Fruit fly (Drosophila melanogaster): ENCODE results near the gene CG6686.

The CG6686 gene

dm6 chr2L:12006397-12007330 is 18.8 kb upstream of the CG6686 start (continued):
- TF ChIP-seq BtbVII (GFP tag; optimal IDR thresholded peaks at IDR 0.05) = peak; percentile 97
- TF ChIP-seq CG1832 (GFP tag; optimal IDR thresholded peaks at IDR 0.05) = peak; percentile 94
- peak; percentile 58 for TF ChIP-seq CG1603 (tag; optimal IDR thresholded peaks at IDR 0.05)
- peak; percentile 62 for TF ChIP-seq pum (GFP tag; optimal IDR thresholded peaks at IDR 0.05)
- peak; percentile 100 for TF ChIP-seq D19A (tag; optimal IDR thresholded peaks at IDR 0.05)
- TF ChIP-seq eyg (GFP tag; optimal IDR thresholded peaks at IDR 0.05) = peak; percentile 52
- TF ChIP-seq ab (GFP tag; optimal IDR thresholded peaks at IDR 0.05) = peak; percentile 66
- peak; percentile 94 for TF ChIP-seq CG8290 (GFP tag; optimal IDR thresholded peaks at IDR 0.05)
- TF ChIP-seq CG8290 (tag; optimal IDR thresholded peaks at IDR 0.05) = peak in 1 of 2 experiments; percentile 64
- peak; percentile 80 for TF ChIP-seq CG17568 (GFP tag; optimal IDR thresholded peaks at IDR 0.05)
- TF ChIP-seq cad (GFP tag; optimal IDR thresholded peaks at IDR 0.05) = no peak
- no peak for TF ChIP-seq MESR4 (GFP tag; optimal IDR thresholded peaks at IDR 0.05)
- TF ChIP-seq dpn (GFP tag; optimal IDR thresholded peaks at IDR 0.05) = peak; percentile 71 to 92
- TF ChIP-seq bcd (GFP tag; optimal IDR thresholded peaks at IDR 0.05) = peak; percentile 97
- TF ChIP-seq Dek (tag; optimal IDR thresholded peaks at IDR 0.05) = peak; percentile 95
- TF ChIP-seq CG10209 (GFP tag; optimal IDR thresholded peaks at IDR 0.05) = peak; percentile 97
- TF ChIP-seq CG7963 (GFP tag; IDR thresholded peaks at IDR 0.05; ENCODE audit: partially characterized antibody) = no peak
- TF ChIP-seq jigr1 (GFP tag; IDR thresholded peaks at IDR 0.05) = no peak
- TF ChIP-seq bowl (GFP tag; IDR thresholded peaks at IDR 0.05) = no peak
- no peak for TF ChIP-seq slbo (GFP tag; IDR thresholded peaks at IDR 0.05)
- TF ChIP-seq CG13424 (tag; optimal IDR thresholded peaks at IDR 0.05) = peak; percentile 98
- peak; percentile 18 for TF ChIP-seq NK7.1 (GFP tag; optimal IDR thresholded peaks at IDR 0.05)
- TF ChIP-seq CG31388 (GFP tag; optimal IDR thresholded peaks at IDR 0.05) = peak; percentile 79
- peak; percentile 34 for TF ChIP-seq Side (GFP tag; optimal IDR thresholded peaks at IDR 0.05)
- TF ChIP-seq CG14014 (GFP tag; IDR thresholded peaks at IDR 0.05) = no peak
- TF ChIP-seq gsb-n (tag; optimal IDR thresholded peaks at IDR 0.05) = peak; percentile 95
- peak; percentile 99 for TF ChIP-seq Sox100B (GFP tag; optimal IDR thresholded peaks at IDR 0.05)
- peak; percentile 92 for TF ChIP-seq CG6813 (GFP tag; optimal IDR thresholded peaks at IDR 0.05)
- peak; percentile 86 for TF ChIP-seq CG1529 (GFP tag; optimal IDR thresholded peaks at IDR 0.05)
- peak; percentile 94 for TF ChIP-seq Hand (GFP tag; optimal IDR thresholded peaks at IDR 0.05)
- TF ChIP-seq en (GFP tag; optimal IDR thresholded peaks at IDR 0.05) = peak; percentile 51
- peak; percentile 98 for TF ChIP-seq CG7839 (tag; optimal IDR thresholded peaks at IDR 0.05)
- TF ChIP-seq Hr3 (GFP tag; optimal IDR thresholded peaks at IDR 0.05) = peak; percentile 97
- peak; percentile 95 for TF ChIP-seq CG10267 (tag; optimal IDR thresholded peaks at IDR 0.05)
- no peak for TF ChIP-seq CG31441 (GFP tag; IDR thresholded peaks at IDR 0.05)
- TF ChIP-seq Ets65A (GFP tag) = peak; percentile 89
- TF ChIP-seq croc (GFP tag; conservative IDR thresholded peaks at IDR 0.05) = peak; percentile 92
- peak; percentile 18 for TF ChIP-seq disco-r (GFP tag; optimal IDR thresholded peaks at IDR 0.05)
- TF ChIP-seq CG14441 (GFP tag; IDR thresholded peaks at IDR 0.05) = no peak
- peak; percentile 96 for TF ChIP-seq fd96Cb (tag; optimal IDR thresholded peaks at IDR 0.05)
- peak; percentile 92 for TF ChIP-seq sug (tag; optimal IDR thresholded peaks at IDR 0.05)
- TF ChIP-seq zen (tag; optimal IDR thresholded peaks at IDR 0.05) = peak; percentile 92
- peak; percentile 55 for TF ChIP-seq tx (GFP tag; optimal IDR thresholded peaks at IDR 0.05)
- peak; percentile 81 for TF ChIP-seq CG18476 (GFP tag; optimal IDR thresholded peaks at IDR 0.05)
- peak; percentile 6 for TF ChIP-seq schlank (tag; optimal IDR thresholded peaks at IDR 0.05)
- peak; percentile 54 for TF ChIP-seq CG4617 (GFP tag; optimal IDR thresholded peaks at IDR 0.05; ENCODE audit: borderline replicate concordance)
- peak; percentile 71 for TF ChIP-seq Med (GFP tag)
- peak; percentile 78 for TF ChIP-seq Camta (GFP tag; optimal IDR thresholded peaks at IDR 0.05)
- peak; percentile 90 for TF ChIP-seq Max (GFP tag; optimal IDR thresholded peaks at IDR 0.05)

Data from whole organism, embryonic.